Fruit fly (Drosophila melanogaster): ENCODE data around the gene gl.

dm6 chr3R:18397834-18398378, 25.4 kb upstream of the gl start:
- TF ChIP-seq CTCF (optimal IDR thresholded peaks at IDR 0.05), result no peak
- TF ChIP-seq CG8478 (optimal IDR thresholded peaks at IDR 0.05), result no peak
